Worm (Caenorhabditis elegans): ENCODE results near the gene spe-41.

Gene spe-41

DNA sequence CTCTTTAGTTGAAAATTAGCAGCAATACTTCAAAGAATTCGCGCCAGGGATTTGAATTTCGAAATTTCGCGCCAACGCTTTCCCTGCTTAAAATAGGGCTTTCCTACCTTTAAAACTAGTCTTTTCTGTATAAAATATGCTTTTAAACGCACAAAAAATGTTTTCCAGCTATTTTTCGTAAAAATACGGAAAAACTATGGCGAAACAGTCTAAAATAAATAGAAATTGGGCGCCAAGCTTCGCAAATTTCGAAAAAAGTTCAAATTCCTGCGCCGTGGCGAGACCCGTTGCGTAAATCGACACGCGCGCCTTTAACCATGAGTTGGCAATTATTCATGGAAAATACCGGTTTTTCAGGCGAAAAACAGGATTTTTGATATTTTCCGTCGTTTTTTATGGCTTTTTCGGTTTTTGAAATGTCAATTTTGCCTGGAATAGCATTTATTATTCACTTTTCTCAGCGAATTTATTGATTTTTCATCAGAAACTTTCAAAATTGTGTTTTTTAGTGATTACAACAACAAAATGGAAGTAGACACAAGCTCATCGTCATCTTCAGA lies 39.6 kb downstream of the spe-41 start, which contains the start of the genes npp-9 and F59A2.5 (continued):
- TF ChIP-seq ceh-91 (GFP tag; IDR thresholded peaks at IDR 0.05) (peak; percentile 83), F52B5.7 (tag; optimal IDR thresholded peaks at IDR 0.05) (no peak), B0019.2 (GFP tag; conservative IDR thresholded peaks at IDR 0.05) (0 out of 2 replicates have a peak, but pooled peaks have one; percentile 35), cebp-1 (GFP tag; IDR thresholded peaks at IDR 0.05) (no peak), cebp-1 (tag; optimal IDR thresholded peaks at IDR 0.05) (peak; percentile 59), nhr-27 (tag; optimal IDR thresholded peaks at IDR 0.05) (no peak), mel-28 (tag; optimal IDR thresholded peaks at IDR 0.05; ENCODE audit: borderline replicate concordance) (no peak), F23B12.7 (tag; optimal IDR thresholded peaks at IDR 0.05; ENCODE audit: insufficient read depth) (peak; percentile 14), rec-8 (tag; optimal IDR thresholded peaks at IDR 0.05) (no peak), nfya-2 (GFP tag; IDR thresholded peaks at IDR 0.05) (no peak), Y67H2A.10 (GFP tag; conservative IDR thresholded peaks at IDR 0.05) (no peak), F10E7.11 (tag; optimal IDR thresholded peaks at IDR 0.05) (no peak), somi-1 (GFP tag; optimal IDR thresholded peaks at IDR 0.05) (no peak), F22D6.2 (tag; optimal IDR thresholded peaks at IDR 0.05) (no peak), egl-44 (GFP tag; IDR thresholded peaks at IDR 0.05) (no peak), ets-4 (GFP tag; optimal IDR thresholded peaks at IDR 0.05) (no peak), ceh-100 (GFP tag; IDR thresholded peaks at IDR 0.05) (no peak), bed-1 (GFP tag; IDR thresholded peaks at IDR 0.05) (no peak), nhr-120 (GFP tag; IDR thresholded peaks at IDR 0.05) (no peak), tlf-1 (GFP tag; optimal IDR thresholded peaks at IDR 0.05) (peak; percentile 67), nhr-80 (tag; optimal IDR thresholded peaks at IDR 0.05) (no peak), athp-1 (tag; optimal IDR thresholded peaks at IDR 0.05) (no peak), lin-35 (GFP tag; optimal IDR thresholded peaks at IDR 0.05) (peak in 2 of 3 experiments; percentile 43 to 69), hmg-1.2 (GFP tag; IDR thresholded peaks at IDR 0.05) (peak; percentile 34; the same call in 1 of the 2 replicates), egrh-3 (GFP tag; IDR thresholded peaks at IDR 0.05) (no peak), repo-1 (tag; optimal IDR thresholded peaks at IDR 0.05) (no peak), hlh-26 (GFP tag; conservative IDR thresholded peaks at IDR 0.05) (no peak), B0035.1 (tag; optimal IDR thresholded peaks at IDR 0.05) (no peak), rpc-1 (optimal IDR thresholded peaks at IDR 0.05) (no peak), rpc-1 (tag; optimal IDR thresholded peaks at IDR 0.05) (no peak), lin-40 (tag; optimal IDR thresholded peaks at IDR 0.05) (no peak), attf-3 (GFP tag; conservative IDR thresholded peaks at IDR 0.05) (no peak), K11D2.4 (GFP tag; IDR thresholded peaks at IDR 0.05) (no peak), nfyb-1 (GFP tag; IDR thresholded peaks at IDR 0.05) (no peak), Y53G8AR.9 (GFP tag; conservative IDR thresholded peaks at IDR 0.05) (no peak), let-607 (tag; optimal IDR thresholded peaks at IDR 0.05) (peak in 1 of 2 experiments; percentile 84), sdz-38 (tag; optimal IDR thresholded peaks at IDR 0.05) (no peak), let-526 (GFP tag; IDR thresholded peaks at IDR 0.05) (no peak), hmg-20 (GFP tag; IDR thresholded peaks at IDR 0.05) (no peak), hrde-1 (tag; optimal IDR thresholded peaks at IDR 0.05; ENCODE audit: borderline replicate concordance) (no peak), bed-2 (GFP tag; IDR thresholded peaks at IDR 0.05) (no peak), snpc-3.4 (tag; optimal IDR thresholded peaks at IDR 0.05) (peak; percentile 39), snpc-1.3 (tag; optimal IDR thresholded peaks at IDR 0.05; ENCODE audit: insufficient read depth) (peak; percentile 28), ceh-58 (GFP tag; IDR thresholded peaks at IDR 0.05) (no peak), attf-5 (GFP tag; optimal IDR thresholded peaks at IDR 0.05) (no peak), snpc-4 (GFP tag; optimal IDR thresholded peaks at IDR 0.05) (no peak), snpc-4 (tag; optimal IDR thresholded peaks at IDR 0.05) (peak in 1 of 4 experiments; percentile 3), mes-4 (tag; optimal IDR thresholded peaks at IDR 0.05) (no peak)

Measured in whole organism, young adult.